Worm (Caenorhabditis elegans) whole organism, midembryonic: ENCODE data around the gene clc-2.

Source experiments
- T22C8.4 ChIP-seq: fragments of 200-800 bp; sonication (Bioruptor generic); IDR thresholded peaks from 2 replicates; pipeline ENCODE4 v1.3.6; 2022; ENCODE audit warnings: missing genetic modification characterization, missing compliant biosample characterization
- cog-1 ChIP-seq: sonication (generic microtip); optimal IDR thresholded peaks from 2 replicates; lab custom pipeline; 2016; ENCODE audit warnings: missing genetic modification characterization, missing compliant biosample characterization
- flt-1 ChIP-seq: fragments of 200-800 bp; sonication (Bioruptor generic); IDR thresholded peaks from 2 replicates; pipeline ENCODE4 v1.3.6; 2022; ENCODE audit warnings: missing genetic modification characterization, missing compliant biosample characterization
- klf-2 ChIP-seq: fragments of 200-800 bp; sonication (Bioruptor generic); conservative IDR thresholded peaks from 2 replicates; pipeline ENCODE4 v1.3.6; 2022; ENCODE audit warnings: missing genetic modification reagents, missing genetic modification characterization, missing compliant biosample characterization
- med-1 ChIP-seq: sonication (generic microtip); optimal IDR thresholded peaks from 2 replicates; lab custom pipeline; 2017; ENCODE audit warnings: missing genetic modification characterization, mild to moderate bottlenecking, missing compliant biosample characterization, antibody characterized with exemption, missing genetic modification reagents; ENCODE audit not compliant: insufficient read depth
- ref-1 ChIP-seq: fragments of 200-800 bp; sonication (Bioruptor generic); conservative IDR thresholded peaks from 2 replicates; pipeline ENCODE4 v1.3.6; 2022; ENCODE audit warnings: missing genetic modification reagents, missing genetic modification characterization, missing compliant biosample characterization
- tab-1 ChIP-seq: fragments of 200-800 bp; sonication (Bioruptor generic); IDR thresholded peaks from 2 replicates; pipeline ENCODE4 v1.3.6; 2022; ENCODE audit warnings: missing genetic modification characterization, missing compliant biosample characterization
- ztf-23 ChIP-seq: fragments of 200-800 bp; sonication (Bioruptor generic); IDR thresholded peaks from 2 replicates; pipeline ENCODE4 v1.3.6; 2022; ENCODE audit warnings: missing genetic modification reagents, missing genetic modification characterization, missing compliant biosample characterization
- ztf-29 ChIP-seq: fragments of 200-800 bp; sonication (Bioruptor generic); IDR thresholded peaks from 2 replicates; pipeline ENCODE4 v1.3.6; 2022; ENCODE audit warnings: missing genetic modification reagents, missing genetic modification characterization, missing compliant biosample characterization

Gene clc-2

ce11 chrX:7431165-7431564, at the start of gene clc-2:
Gene clc-2, plus strand, starts transcription at chrX:7431465.
- no peak for TF ChIP-seq ztf-23 (GFP tag; lab: Robert Waterston, UW)
- TF ChIP-seq med-1 (GFP tag; lab: Kevin White, UChicago): no peak
- no peak for TF ChIP-seq ref-1 (GFP tag; lab: Robert Waterston, UW)
- TF ChIP-seq tab-1: no peak
- TF ChIP-seq ztf-29: no peak
- no peak for TF ChIP-seq T22C8.4 (GFP tag; lab: Robert Waterston, UW)
- TF ChIP-seq klf-2 (GFP tag; lab: Robert Waterston, UW): no peak
- no peak for TF ChIP-seq flt-1
- no peak for TF ChIP-seq cog-1 (tag; lab: Kevin White, UChicago)

ce11 chrX:7390270-7390669, 41.0 kb upstream of the clc-2 start, which contains the start of gene C10A4.6:
Gene C10A4.6, plus strand, starts transcription at chrX:7390570.
- TF ChIP-seq T22C8.4 (GFP tag; lab: Robert Waterston, UW) (no peak), tab-1 (no peak), klf-2 (GFP tag; lab: Robert Waterston, UW) (no peak), ztf-29 (no peak), ref-1 (GFP tag; lab: Robert Waterston, UW) (no peak), ztf-23 (GFP tag; lab: Robert Waterston, UW) (no peak), cog-1 (tag; lab: Kevin White, UChicago) (no peak), flt-1 (no peak), med-1 (GFP tag; lab: Kevin White, UChicago) (no peak)

- TF ChIP-seq T22C8.4 (GFP tag; lab: Robert Waterston, UW) (no peak), med-1 (GFP tag; lab: Kevin White, UChicago) (no peak), tab-1 (no peak), flt-1 (no peak), cog-1 (tag; lab: Kevin White, UChicago) (no peak), ref-1 (GFP tag; lab: Robert Waterston, UW) (no peak), ztf-29 (no peak), klf-2 (GFP tag; lab: Robert Waterston, UW) (no peak), ztf-23 (GFP tag; lab: Robert Waterston, UW) (no peak)
Measured at ce11 chrX:7393167-7393566, 38.1 kb upstream of the clc-2 start, which contains the start of gene gad-2. Gene gad-2, plus strand, starts transcription at chrX:7393467.

DNA sequence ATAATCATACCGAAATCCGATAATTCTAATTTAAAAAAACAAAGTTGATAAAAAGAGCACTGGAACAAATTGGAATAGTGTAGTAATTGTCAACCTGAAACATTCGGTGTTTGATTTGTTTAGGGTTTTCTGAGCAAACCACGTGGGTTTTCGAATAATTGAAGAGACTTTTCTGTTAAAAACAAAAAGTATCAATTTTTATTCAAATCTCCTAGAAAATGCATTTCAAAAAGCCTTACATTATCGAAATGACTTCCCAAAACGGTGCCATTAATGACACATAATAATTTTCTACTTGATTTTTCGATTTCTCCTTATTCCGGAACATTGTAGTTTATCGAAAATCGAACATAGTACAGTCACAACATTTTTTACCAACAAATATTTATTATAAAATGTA, 33.3 kb upstream of the clc-2 start, which contains the start of gene C10A4.13:
Gene C10A4.13, minus strand, starts transcription at position 101 of the 400 bp plus-strand sequence.
- TF ChIP-seq ref-1 (GFP tag; lab: Robert Waterston, UW) (no peak), T22C8.4 (GFP tag; lab: Robert Waterston, UW) (no peak), med-1 (GFP tag; lab: Kevin White, UChicago) (no peak), flt-1 (no peak), ztf-29 (no peak), cog-1 (tag; lab: Kevin White, UChicago) (no peak), tab-1 (no peak), ztf-23 (GFP tag; lab: Robert Waterston, UW) (no peak), klf-2 (GFP tag; lab: Robert Waterston, UW) (no peak)

- no peak for TF ChIP-seq ztf-29
- TF ChIP-seq med-1 (GFP tag; lab: Kevin White, UChicago): no peak
Measured at ce11 chrX:7398584-7398983, 32.7 kb upstream of the clc-2 start, which contains the start of gene C10A4.10. Gene C10A4.10, plus strand, starts transcription at chrX:7398884.

ce11 chrX:7400788-7401187, 30.5 kb upstream of the clc-2 start, which contains the start of gene C10A4.4:
Gene C10A4.4, plus strand, starts transcription at chrX:7401088.
- no peak for TF ChIP-seq ztf-29
- no peak for TF ChIP-seq flt-1
- TF ChIP-seq T22C8.4 (GFP tag; lab: Robert Waterston, UW): no peak
- TF ChIP-seq med-1 (GFP tag; lab: Kevin White, UChicago): no peak
- no peak for TF ChIP-seq klf-2 (GFP tag; lab: Robert Waterston, UW)
- no peak for TF ChIP-seq ztf-23 (GFP tag; lab: Robert Waterston, UW)
- no peak for TF ChIP-seq cog-1 (tag; lab: Kevin White, UChicago)
- TF ChIP-seq tab-1: no peak
- no peak for TF ChIP-seq ref-1 (GFP tag; lab: Robert Waterston, UW)

ce11 chrX:7404551-7404950, 26.7 kb upstream of the clc-2 start:
- no peak for TF ChIP-seq med-1 (GFP tag; lab: Kevin White, UChicago)
- no peak for TF ChIP-seq T22C8.4 (GFP tag; lab: Robert Waterston, UW)
- TF ChIP-seq ztf-23 (GFP tag; lab: Robert Waterston, UW): no peak
- no peak for TF ChIP-seq ref-1 (GFP tag; lab: Robert Waterston, UW)
- TF ChIP-seq cog-1 (tag; lab: Kevin White, UChicago): no peak
- TF ChIP-seq flt-1: no peak
- no peak for TF ChIP-seq klf-2 (GFP tag; lab: Robert Waterston, UW)
- no peak for TF ChIP-seq ztf-29
- no peak for TF ChIP-seq tab-1

ce11 chrX:7405393-7405792, 25.9 kb upstream of the clc-2 start, which contains the start of gene C10A4.3:
Gene C10A4.3, plus strand, starts transcription at chrX:7405693.
- no peak for TF ChIP-seq flt-1
- no peak for TF ChIP-seq klf-2 (GFP tag; lab: Robert Waterston, UW)
- TF ChIP-seq ztf-29: no peak
- no peak for TF ChIP-seq ref-1 (GFP tag; lab: Robert Waterston, UW)
- no peak for TF ChIP-seq cog-1 (tag; lab: Kevin White, UChicago)
- no peak for TF ChIP-seq med-1 (GFP tag; lab: Kevin White, UChicago)
- no peak for TF ChIP-seq T22C8.4 (GFP tag; lab: Robert Waterston, UW)
- TF ChIP-seq tab-1: no peak
- no peak for TF ChIP-seq ztf-23 (GFP tag; lab: Robert Waterston, UW)

- TF ChIP-seq tab-1: no peak
- no peak for TF ChIP-seq klf-2 (GFP tag; lab: Robert Waterston, UW)
- no peak for TF ChIP-seq flt-1
- no peak for TF ChIP-seq T22C8.4 (GFP tag; lab: Robert Waterston, UW)
Measured at ce11 chrX:7407749-7408148, 23.5 kb upstream of the clc-2 start.

ce11 chrX:7409030-7409429, 22.2 kb upstream of the clc-2 start:
- no peak for TF ChIP-seq T22C8.4 (GFP tag; lab: Robert Waterston, UW)
- TF ChIP-seq klf-2 (GFP tag; lab: Robert Waterston, UW): no peak
- TF ChIP-seq cog-1 (tag; lab: Kevin White, UChicago): no peak
- no peak for TF ChIP-seq ztf-29
- TF ChIP-seq ref-1 (GFP tag; lab: Robert Waterston, UW): no peak
- no peak for TF ChIP-seq med-1 (GFP tag; lab: Kevin White, UChicago)
- no peak for TF ChIP-seq tab-1
